Worm (Caenorhabditis elegans) whole organism, L4 larva: ENCODE data around the gene F58F6.6.
A peak's percentile ranks its signal among the peaks of the same experiment; 100 is the strongest.

Source experiments
- D1046.2 ChIP-seq: fragments of 200-800 bp; sonication (Bioruptor generic); IDR thresholded peaks from 2 replicates; pipeline ENCODE4 v1.3.6; 2022; ENCODE audit warnings: missing genetic modification characterization, missing compliant biosample characterization
- F26F4.8 ChIP-seq: fragments of 200-800 bp; sonication (Bioruptor generic); conservative IDR thresholded peaks from 2 replicates; pipeline ENCODE4 v1.3.6; 2022; ENCODE audit warnings: missing genetic modification characterization, missing compliant biosample characterization
- F44E2.7 ChIP-seq: fragments of 200-800 bp; sonication (Bioruptor generic); IDR thresholded peaks from 2 replicates; pipeline ENCODE4 v2.1.2; 2022; ENCODE audit warnings: missing genetic modification characterization, missing compliant biosample characterization
- R02D3.7 ChIP-seq: fragments of 150-350 bp; sonication (generic microtip); optimal IDR thresholded peaks from 3 replicates; lab custom pipeline; 2014; ENCODE audit warnings: missing biosample characterization, missing genetic modification characterization
- Y5F2A.4 ChIP-seq: fragments of 200-800 bp; sonication (Bioruptor generic); optimal IDR thresholded peaks from 2 replicates; lab custom pipeline; 2018; ENCODE audit warnings: mild to moderate bottlenecking, missing genetic modification characterization, missing compliant biosample characterization
- Y75B8A.6 ChIP-seq: fragments of 200-800 bp; sonication (Bioruptor generic); IDR thresholded peaks from 2 replicates; pipeline ENCODE4 v1.3.6; 2022; ENCODE audit warnings: missing genetic modification reagents, missing genetic modification characterization, missing compliant biosample characterization
- ZK337.2 ChIP-seq: fragments of 200-800 bp; sonication (Bioruptor generic); IDR thresholded peaks from 2 replicates; pipeline ENCODE4 v1.3.6; 2022; ENCODE audit warnings: missing genetic modification reagents, missing genetic modification characterization, missing compliant biosample characterization
- aly-2 ChIP-seq: sonication (generic microtip); optimal IDR thresholded peaks from 2 replicates; lab custom pipeline; 2018; ENCODE audit warnings: missing biosample characterization, missing genetic modification characterization
- ama-1 ChIP-seq: fragments of 150-350 bp; optimal IDR thresholded peaks from 2 replicates; lab custom pipeline; 2014; ENCODE audit warnings: inconsistent platforms, mixed read lengths
- attf-4 ChIP-seq: sonication (generic microtip); optimal IDR thresholded peaks from 3 replicates; lab custom pipeline; 2017; ENCODE audit warnings: missing biosample characterization, missing genetic modification characterization
- ceh-32 ChIP-seq: sonication (generic microtip); optimal IDR thresholded peaks from 2 replicates; lab custom pipeline; 2016; ENCODE audit warnings: mild to moderate bottlenecking, missing genetic modification characterization, missing compliant biosample characterization; ENCODE audit not compliant: poor library complexity
- ceh-44 ChIP-seq: fragments of 200-800 bp; sonication (Bioruptor generic); IDR thresholded peaks from 2 replicates; pipeline ENCODE4 v1.3.6; 2022; ENCODE audit warnings: missing genetic modification reagents, missing genetic modification characterization, missing compliant biosample characterization
- ceh-82 ChIP-seq: sonication (generic microtip); optimal IDR thresholded peaks from 2 replicates; lab custom pipeline; 2017; ENCODE audit warnings: missing biosample characterization, missing genetic modification characterization
- cey-2 ChIP-seq: sonication (generic microtip); optimal IDR thresholded peaks from 3 replicates; lab custom pipeline; 2017; ENCODE audit warnings: missing genetic modification characterization, mild to moderate bottlenecking, missing compliant biosample characterization, antibody characterized with exemption, borderline replicate concordance; ENCODE audit not compliant: insufficient read depth
- daf-12 ChIP-seq: fragments of 150-350 bp; optimal IDR thresholded peaks from 2 replicates; lab custom pipeline; 2014; ENCODE audit warnings: missing biosample characterization, missing genetic modification reagents, missing genetic modification characterization
- dmd-6 ChIP-seq: fragments of 200-800 bp; sonication (Bioruptor generic); IDR thresholded peaks from 2 replicates; pipeline ENCODE4 v1.3.6; 2022; ENCODE audit warnings: missing genetic modification reagents, missing genetic modification characterization, missing compliant biosample characterization
- dmd-8 ChIP-seq: fragments of 200-800 bp; sonication (Bioruptor generic); IDR thresholded peaks from 2 replicates; pipeline ENCODE4 v1.3.6; 2022; ENCODE audit warnings: missing genetic modification characterization, missing compliant biosample characterization
- dmd-9 ChIP-seq: fragments of 200-800 bp; sonication (Bioruptor generic); IDR thresholded peaks from 2 replicates; pipeline ENCODE4 v1.3.6; 2022; ENCODE audit warnings: missing genetic modification reagents, missing genetic modification characterization, missing compliant biosample characterization
- dpl-1 ChIP-seq: fragments of 150-350 bp; optimal IDR thresholded peaks from 2 replicates; lab custom pipeline; 2014; ENCODE audit warnings: missing biosample characterization, missing genetic modification reagents, missing genetic modification characterization
- dve-1 ChIP-seq: sonication (generic microtip); optimal IDR thresholded peaks from 2 replicates; lab custom pipeline; 2017; ENCODE audit warnings: antibody characterized with exemption, mild to moderate bottlenecking, missing genetic modification characterization, missing compliant biosample characterization; ENCODE audit not compliant: insufficient read depth
- egl-27 ChIP-seq: sonication (generic microtip); optimal IDR thresholded peaks from 3 replicates; lab custom pipeline; 2017; ENCODE audit warnings: missing biosample characterization, missing genetic modification reagents, missing genetic modification characterization
- fkh-10 ChIP-seq: fragments of 150-350 bp; optimal IDR thresholded peaks from 2 replicates; lab custom pipeline; 2014; ENCODE audit warnings: missing biosample characterization, missing genetic modification reagents, missing genetic modification characterization
- gei-8 ChIP-seq: fragments of 200-800 bp; sonication (Bioruptor generic); optimal IDR thresholded peaks from 2 replicates; lab custom pipeline; 2018; ENCODE audit warnings: mild to moderate bottlenecking, missing genetic modification characterization, missing compliant biosample characterization
- hlh-11 ChIP-seq: fragments of 200-800 bp; sonication (Bioruptor generic); optimal IDR thresholded peaks from 2 replicates; lab custom pipeline; 2018; ENCODE audit warnings: mild to moderate bottlenecking, missing genetic modification characterization, missing compliant biosample characterization
- hlh-30 ChIP-seq: sonication (generic microtip); optimal IDR thresholded peaks from 2 replicates; lab custom pipeline; 2017; ENCODE audit warnings: antibody characterized with exemption, mild to moderate bottlenecking, missing genetic modification characterization, missing compliant biosample characterization; ENCODE audit not compliant: insufficient read depth
- hmg-1.1 ChIP-seq: fragments of 200-800 bp; sonication (Bioruptor generic); IDR thresholded peaks from 2 replicates; pipeline ENCODE4 v1.3.6; 2022; ENCODE audit warnings: missing genetic modification reagents, missing genetic modification characterization, missing compliant biosample characterization
- lir-3 ChIP-seq: sonication (generic microtip); optimal IDR thresholded peaks from 2 replicates; lab custom pipeline; 2016; ENCODE audit warnings: mild to moderate bottlenecking, missing genetic modification characterization, missing compliant biosample characterization
- madf-5 ChIP-seq, 2 experiments: fragments of 200-800 bp; sonication (Bioruptor generic); IDR thresholded peaks; 2 replicates each; pipeline ENCODE4 v1.3.6; 2022; ENCODE audit warnings: missing compliant biosample characterization in 2 of 2, missing genetic modification characterization in 2 of 2
- madf-9 ChIP-seq: fragments of 200-800 bp; sonication (Bioruptor generic); conservative IDR thresholded peaks from 2 replicates; pipeline ENCODE4 v1.3.6; 2022; ENCODE audit warnings: missing genetic modification reagents, missing genetic modification characterization, missing compliant biosample characterization
- mdl-1 ChIP-seq, 2 experiments: fragments of 150-350 bp in 1 of 2; sonication (generic microtip) in 1 of 2; optimal IDR thresholded peaks; 2 replicates each; lab custom pipeline; 2014 to 2017; ENCODE audit warnings: missing biosample characterization in 2 of 2, missing genetic modification characterization in 2 of 2
- mxl-2 ChIP-seq: fragments of 200-800 bp; sonication (Bioruptor generic); conservative IDR thresholded peaks from 2 replicates; pipeline ENCODE4 v1.3.6; 2022; ENCODE audit warnings: missing genetic modification reagents, missing genetic modification characterization, missing compliant biosample characterization
- nhr-10 ChIP-seq: fragments of 150-350 bp; optimal IDR thresholded peaks from 2 replicates; lab custom pipeline; 2014; ENCODE audit warnings: missing biosample characterization, missing genetic modification characterization
- nhr-102 ChIP-seq: sonication (generic microtip); optimal IDR thresholded peaks from 2 replicates; lab custom pipeline; 2016; ENCODE audit warnings: mild to moderate bottlenecking, missing genetic modification characterization, moderate library complexity, missing compliant biosample characterization
- nhr-111 ChIP-seq: fragments of 200-800 bp; sonication (Bioruptor generic); optimal IDR thresholded peaks from 2 replicates; lab custom pipeline; 2018; ENCODE audit warnings: mild to moderate bottlenecking, missing genetic modification characterization, missing compliant biosample characterization
- nhr-28 ChIP-seq: fragments of 150-350 bp; optimal IDR thresholded peaks from 2 replicates; lab custom pipeline; 2014; ENCODE audit warnings: missing biosample characterization, missing genetic modification characterization
- nhr-6 ChIP-seq: fragments of 150-350 bp; optimal IDR thresholded peaks from 2 replicates; lab custom pipeline; 2014; ENCODE audit warnings: missing biosample characterization, missing genetic modification characterization
- nhr-76 ChIP-seq: fragments of 150-350 bp; optimal IDR thresholded peaks from 2 replicates; lab custom pipeline; 2014; ENCODE audit warnings: missing biosample characterization, missing genetic modification characterization
- nhr-77 ChIP-seq: fragments of 150-350 bp; optimal IDR thresholded peaks from 2 replicates; lab custom pipeline; 2014; ENCODE audit warnings: missing biosample characterization, missing genetic modification characterization
- pha-4 ChIP-seq, 2 experiments: fragments of 150-350 bp in 1 of 2; fragments of 200-800 bp in 1 of 2; sonication (Bioruptor generic) in 1 of 2; IDR thresholded peaks in 1 of 2; optimal IDR thresholded peaks in 1 of 2; 2 replicates each; pipeline versions ENCODE4 v1.3.6 to Lab custom; 2014 to 2022; ENCODE audit warnings: missing genetic modification characterization in 2 of 2, missing genetic modification reagents in 2 of 2, missing biosample characterization in 1 of 2, missing compliant biosample characterization in 1 of 2
- php-3 ChIP-seq: fragments of 200-800 bp; sonication (Bioruptor generic); IDR thresholded peaks from 2 replicates; pipeline ENCODE4 v1.3.6; 2022; ENCODE audit warnings: missing genetic modification reagents, missing genetic modification characterization, missing compliant biosample characterization
- pqm-1 ChIP-seq: sonication (generic microtip); optimal IDR thresholded peaks from 2 replicates; lab custom pipeline; 2017; ENCODE audit warnings: missing biosample characterization, missing genetic modification characterization
- rbr-2 ChIP-seq: sonication (generic microtip); optimal IDR thresholded peaks from 2 replicates; lab custom pipeline; 2016; ENCODE audit warnings: missing genotype, missing genetic modification characterization, missing compliant biosample characterization
- sdz-12 ChIP-seq: fragments of 200-800 bp; sonication (Bioruptor generic); optimal IDR thresholded peaks from 2 replicates; lab custom pipeline; 2018; ENCODE audit warnings: mild to moderate bottlenecking, missing genetic modification characterization, missing compliant biosample characterization
- set-16 ChIP-seq: fragments of 200-800 bp; sonication (Bioruptor generic); IDR thresholded peaks from 2 replicates; pipeline ENCODE4 v1.3.6; 2022; ENCODE audit warnings: missing genetic modification reagents, missing genetic modification characterization, missing compliant biosample characterization
- spr-3 ChIP-seq: fragments of 200-800 bp; sonication (Bioruptor generic); optimal IDR thresholded peaks from 2 replicates; lab custom pipeline; 2018; ENCODE audit warnings: mild to moderate bottlenecking, missing genetic modification characterization, missing compliant biosample characterization
- tag-97 ChIP-seq: fragments of 200-800 bp; sonication (Bioruptor generic); IDR thresholded peaks from 2 replicates; pipeline ENCODE4 v1.3.6; 2022; ENCODE audit warnings: missing genetic modification characterization, missing compliant biosample characterization
- unc-130 ChIP-seq: sonication (generic microtip); optimal IDR thresholded peaks from 2 replicates; lab custom pipeline; 2016; ENCODE audit warnings: missing genetic modification reagents, missing genetic modification characterization, missing compliant biosample characterization
- zfp-2 ChIP-seq: sonication (generic microtip); optimal IDR thresholded peaks from 2 replicates; lab custom pipeline; 2016; ENCODE audit warnings: mild to moderate bottlenecking, missing genetic modification characterization, missing compliant biosample characterization
- zip-11 ChIP-seq: fragments of 200-800 bp; sonication (Bioruptor generic); IDR thresholded peaks from 2 replicates; pipeline ENCODE4 v1.3.6; 2022; ENCODE audit warnings: missing genetic modification characterization, missing compliant biosample characterization
- zip-2 ChIP-seq: fragments of 150-350 bp; optimal IDR thresholded peaks from 2 replicates; lab custom pipeline; 2014; ENCODE audit warnings: missing biosample characterization, missing genetic modification characterization
- ztf-11 ChIP-seq: fragments of 150-350 bp; optimal IDR thresholded peaks from 2 replicates; lab custom pipeline; 2014; ENCODE audit warnings: missing biosample characterization, missing genetic modification characterization

Gene F58F6.6

DNA sequence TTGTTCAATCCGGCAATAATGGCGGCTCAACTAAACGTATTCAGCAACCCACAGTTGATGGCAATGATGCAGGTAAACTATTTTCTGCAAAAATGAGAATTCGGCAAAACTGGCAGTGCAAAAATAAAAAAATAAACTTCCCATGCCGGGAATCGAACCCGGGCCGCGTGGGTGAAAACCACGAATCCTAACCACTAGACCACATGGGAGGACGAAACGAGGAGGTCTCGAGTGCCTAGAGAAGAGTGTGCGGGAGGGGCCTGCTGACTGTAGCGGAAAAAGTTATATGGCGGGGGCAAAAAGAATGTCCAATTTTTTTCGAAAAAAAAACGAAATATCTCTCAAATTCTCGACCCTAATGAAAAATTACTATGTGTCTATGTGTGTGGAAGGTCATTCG, 47.2 kb downstream of the F58F6.6 start:
- peak; percentile 5 for TF ChIP-seq nhr-77 (tag; lab: Kevin White, UChicago)
- TF ChIP-seq dpl-1 (GFP tag; lab: Kevin White, UChicago): no peak
- no peak for TF ChIP-seq attf-4 (tag; lab: Kevin White, UChicago)
- peak in 1 of 2 experiments; percentile 55 for TF ChIP-seq mdl-1 (tag; optimal IDR thresholded peaks at IDR 0.05; lab: Kevin White, UChicago)
- TF ChIP-seq nhr-76 (tag; lab: Kevin White, UChicago): no peak
- no peak for TF ChIP-seq nhr-111
- peak; percentile 5 for TF ChIP-seq Y5F2A.4 (GFP tag; lab: Kevin White, UChicago)
- TF ChIP-seq tag-97: no peak
- peak; percentile 74; the same call in 1 of the 2 replicates for TF ChIP-seq D1046.2 (GFP tag; lab: Robert Waterston, UW)
- TF ChIP-seq ceh-32 (tag; lab: Kevin White, UChicago): no peak
- TF ChIP-seq zip-2 (tag; lab: Kevin White, UChicago): no peak
- TF ChIP-seq dmd-8 (GFP tag; lab: Robert Waterston, UW): peak; percentile 81; the same call in 1 of the 2 replicates
- TF ChIP-seq nhr-6 (tag; lab: Kevin White, UChicago): no peak
- peak; percentile 62 for TF ChIP-seq sdz-12
- TF ChIP-seq Y75B8A.6 (GFP tag; lab: Robert Waterston, UW): no peak
- no peak for TF ChIP-seq daf-12
- TF ChIP-seq ceh-44 (GFP tag; lab: Robert Waterston, UW): 0 out of 2 replicates have a peak, but pooled peaks have one; percentile 26
- peak; percentile 45 for TF ChIP-seq hlh-11 (tag; lab: Kevin White, UChicago)
- TF ChIP-seq rbr-2 (tag; lab: Kevin White, UChicago): peak; percentile 48
- no peak for TF ChIP-seq spr-3
- no peak for TF ChIP-seq egl-27 (tag; lab: Kevin White, UChicago)
- TF ChIP-seq ceh-82 (tag; lab: Kevin White, UChicago): no peak
- no peak for TF ChIP-seq dmd-9 (GFP tag; lab: Robert Waterston, UW)
- peak; percentile 83 for TF ChIP-seq hmg-1.1 (GFP tag; lab: Robert Waterston, UW)
- no peak for TF ChIP-seq F44E2.7
- TF ChIP-seq F26F4.8 (GFP tag; lab: Robert Waterston, UW): 0 out of 2 replicates have a peak, but pooled peaks have one; percentile 50
- TF ChIP-seq nhr-102 (tag; lab: Kevin White, UChicago): peak; percentile 36
- TF ChIP-seq R02D3.7: no peak
- TF ChIP-seq nhr-28 (tag; lab: Kevin White, UChicago): peak; percentile 34
- peak; percentile 61 to 81; a peak in 2 of 4 replicates for TF ChIP-seq madf-5 (GFP tag; IDR thresholded peaks at IDR 0.05; lab: Robert Waterston, UW)
- TF ChIP-seq lir-3 (tag; lab: Kevin White, UChicago): no peak
- TF ChIP-seq nhr-10: no peak
- TF ChIP-seq madf-9 (GFP tag; lab: Robert Waterston, UW): peak; percentile 80
- TF ChIP-seq fkh-10 (GFP tag; lab: Kevin White, UChicago): no peak
- peak; percentile 47; the same call in 1 of the 2 replicates for TF ChIP-seq set-16 (GFP tag; lab: Robert Waterston, UW)
- TF ChIP-seq ztf-11 (tag; lab: Kevin White, UChicago): no peak
- no peak for TF ChIP-seq aly-2 (tag; lab: Kevin White, UChicago)
- TF ChIP-seq gei-8 (GFP tag; lab: Kevin White, UChicago): no peak
- TF ChIP-seq pqm-1 (tag; lab: Kevin White, UChicago): no peak
- TF ChIP-seq mxl-2: no peak
- TF ChIP-seq dve-1 (tag; lab: Kevin White, UChicago): peak; percentile 38
- peak; percentile 68 for TF ChIP-seq pha-4 (GFP tag; IDR thresholded peaks at IDR 0.05; lab: Robert Waterston, UW)
- no peak for TF ChIP-seq pha-4 (tag; optimal IDR thresholded peaks at IDR 0.05; lab: Kevin White, UChicago)
- TF ChIP-seq hlh-30 (tag; lab: Kevin White, UChicago): peak; percentile 59
- TF ChIP-seq unc-130 (GFP tag; lab: Kevin White, UChicago): no peak
- TF ChIP-seq zip-11: peak; percentile 8; the same call in 1 of the 2 replicates
- no peak; the same call in 1 of the 2 replicates for TF ChIP-seq php-3 (GFP tag; lab: Robert Waterston, UW)
- TF ChIP-seq zfp-2 (tag; lab: Kevin White, UChicago): no peak
- TF ChIP-seq cey-2 (tag; lab: Kevin White, UChicago): no peak
- TF ChIP-seq ZK337.2 (GFP tag; lab: Robert Waterston, UW): peak; percentile 38; the same call in 1 of the 2 replicates
- TF ChIP-seq ama-1: no peak
- TF ChIP-seq dmd-6: peak; percentile 62
